Worm (Caenorhabditis elegans) whole organism, young adult: Measurements from ENCODE around the gene lips-12.

Source experiments
- C17E4.6 ChIP-seq: fragments of 200-800 bp; sonication (Bioruptor generic); IDR thresholded peaks from 2 replicates; pipeline ENCODE4 v1.3.6; 2022; ENCODE audit warnings: missing genetic modification reagents, missing genetic modification characterization, missing compliant biosample characterization
- F10E7.11 ChIP-seq: sonication (generic microtip); optimal IDR thresholded peaks from 2 replicates; lab custom pipeline; 2017; ENCODE audit warnings: mild to moderate bottlenecking, missing genetic modification characterization, moderate library complexity, missing compliant biosample characterization
- F33H1.4 ChIP-seq: fragments of 200-800 bp; sonication (Bioruptor generic); IDR thresholded peaks from 2 replicates; pipeline ENCODE4 v1.3.6; 2022; ENCODE audit warnings: missing genetic modification reagents, missing genetic modification characterization, missing compliant biosample characterization
- F55B11.4 ChIP-seq: sonication (generic microtip); optimal IDR thresholded peaks from 2 replicates; lab custom pipeline; 2016; ENCODE audit warnings: missing compliant biosample characterization, missing genetic modification characterization, borderline replicate concordance; ENCODE audit not compliant: insufficient read depth
- ama-1 ChIP-seq, 3 experiments: fragments of 150-350 bp in 1 of 3; sonication (generic microtip) in 2 of 3; optimal IDR thresholded peaks; 2 replicates each; lab custom pipeline; 2014 to 2018; ENCODE audit warnings: missing biosample characterization in 2 of 3, missing genetic modification characterization in 2 of 3, missing genetic modification reagents in 2 of 3
- cebp-1 ChIP-seq, 2 experiments: fragments of 200-800 bp in 1 of 2; sonication (Bioruptor generic) in 1 of 2; sonication (generic microtip) in 1 of 2; IDR thresholded peaks in 1 of 2; optimal IDR thresholded peaks in 1 of 2; 2 replicates each; pipeline versions ENCODE4 v1.3.6 to Lab custom; 2017 to 2022; ENCODE audit warnings: missing compliant biosample characterization in 2 of 2, missing genetic modification characterization in 2 of 2, mild to moderate bottlenecking in 1 of 2, missing genetic modification reagents in 1 of 2, moderate library complexity in 1 of 2
- lin-35 ChIP-seq, 3 experiments: fragments of 150-350 bp in 2 of 3; sonication (generic microtip) in 1 of 3; optimal IDR thresholded peaks; 2 replicates each; lab custom pipeline; 2014 to 2018; ENCODE audit warnings: missing biosample characterization in 3 of 3, missing genetic modification characterization in 3 of 3, missing genetic modification reagents in 3 of 3
- tbp1 ChIP-seq: fragments of 200-800 bp; sonication (Bioruptor generic); optimal IDR thresholded peaks from 2 replicates; lab custom pipeline; 2018; ENCODE audit warnings: mild to moderate bottlenecking, missing genetic modification characterization, missing compliant biosample characterization
- unc-62 ChIP-seq: fragments of 150-350 bp; optimal IDR thresholded peaks from 2 replicates; lab custom pipeline; 2014; ENCODE audit warnings: missing biosample characterization, missing genetic modification reagents, missing genetic modification characterization

DNA sequence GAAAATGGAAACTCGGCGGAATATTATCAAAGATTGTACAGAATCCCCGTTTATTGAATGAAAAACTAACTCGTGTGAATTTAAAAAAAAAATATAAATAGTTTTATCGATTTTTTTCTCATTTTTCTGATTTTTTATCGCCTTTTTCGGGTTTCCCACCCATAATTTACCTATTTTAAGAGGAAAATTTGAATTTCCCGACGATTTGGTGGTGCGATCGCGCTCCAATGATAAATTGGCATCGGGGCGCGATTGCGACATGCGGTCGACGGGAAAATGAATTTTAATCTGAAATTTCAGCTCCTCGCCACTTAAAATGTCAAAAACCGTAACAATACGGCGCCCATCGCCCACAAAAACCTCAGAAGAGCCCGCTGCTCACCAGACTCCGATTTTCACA, 13.6 kb upstream of the lips-12 start, which contains the start of gene taf-6.1:
- TF ChIP-seq F33H1.4 (GFP tag; lab: Robert Waterston, UW), result no peak
- TF ChIP-seq ama-1 (optimal IDR thresholded peaks at IDR 0.05; lab: Kevin White, UChicago), result no peak
- no peak for TF ChIP-seq ama-1 (GFP tag; optimal IDR thresholded peaks at IDR 0.05; lab: Kevin White, UChicago)
- no peak for TF ChIP-seq F10E7.11 (tag; lab: Kevin White, UChicago)
- TF ChIP-seq lin-35 (GFP tag; optimal IDR thresholded peaks at IDR 0.05; lab: Kevin White, UChicago), result no peak
- no peak for TF ChIP-seq tbp1 (GFP tag; lab: Kevin White, UChicago)
- no peak for TF ChIP-seq cebp-1 (GFP tag; IDR thresholded peaks at IDR 0.05; lab: Robert Waterston, UW)
- TF ChIP-seq cebp-1 (tag; optimal IDR thresholded peaks at IDR 0.05; lab: Kevin White, UChicago), result no peak
- no peak for TF ChIP-seq C17E4.6
- no peak for TF ChIP-seq F55B11.4
- TF ChIP-seq unc-62 (GFP tag; lab: Kevin White, UChicago), result no peak
